Fruit fly (Drosophila melanogaster) whole organism, wandering third instar larva: ENCODE data around the gene CG4511.
A peak's percentile ranks its signal among the peaks of the same experiment; 100 is the strongest.

Experiments used
- Abd-B ChIP-seq: fragments of >200 bp; optimal IDR thresholded peaks from 2 replicates; lab custom pipeline; 2017; ENCODE audit warnings: missing biosample characterization, missing genetic modification characterization
- CG32264 ChIP-seq: fragments of 200-800 bp; sonication (Bioruptor generic); optimal IDR thresholded peaks from 2 replicates; lab custom pipeline; 2016; ENCODE audit warnings: missing biosample characterization, missing genetic modification characterization
- CG9705 ChIP-seq: fragments of 200-800 bp; sonication (Bioruptor generic); optimal IDR thresholded peaks from 2 replicates; lab custom pipeline; 2018; ENCODE audit warnings: missing biosample characterization, mild to moderate bottlenecking, missing genetic modification characterization
- CrebA ChIP-seq: fragments of 200-800 bp; sonication (Bioruptor generic); optimal IDR thresholded peaks from 2 replicates; lab custom pipeline; 2016; ENCODE audit warnings: missing biosample characterization, mild to moderate bottlenecking, missing genetic modification characterization, borderline replicate concordance
- Dfd ChIP-seq: fragments of >200 bp; optimal IDR thresholded peaks from 2 replicates; lab custom pipeline; 2017; ENCODE audit warnings: missing biosample characterization, missing genetic modification characterization
- Dif ChIP-seq: fragments of 200-275, 200-300 bp; sonication (Bioruptor generic); optimal IDR thresholded peaks from 2 replicates; lab custom pipeline; 2018; ENCODE audit warnings: missing biosample characterization, missing genetic modification characterization; ENCODE audit not compliant: partially characterized antibody
- GATAd ChIP-seq: sonication (Bioruptor generic); optimal IDR thresholded peaks from 2 replicates; lab custom pipeline; 2016; ENCODE audit warnings: missing biosample characterization, missing genetic modification characterization
- HLH106 ChIP-seq: fragments of 200-800 bp; optimal IDR thresholded peaks from 3 replicates; lab custom pipeline; 2019; ENCODE audit warnings: missing biosample characterization, mild to moderate bottlenecking, missing genetic modification characterization, moderate library complexity
- Hnf4 ChIP-seq: fragments of 200-800 bp; sonication (Bioruptor generic); optimal IDR thresholded peaks from 2 replicates; lab custom pipeline; 2016; ENCODE audit warnings: missing biosample characterization, mild to moderate bottlenecking, missing genetic modification characterization
- Hr78 ChIP-seq: fragments of >200 bp; optimal IDR thresholded peaks from 2 replicates; lab custom pipeline; 2017; ENCODE audit warnings: missing biosample characterization, missing genetic modification characterization
- Hr83 ChIP-seq: fragments of 200-300 bp; sonication (Bioruptor generic); optimal IDR thresholded peaks from 2 replicates; lab custom pipeline; 2016; ENCODE audit warnings: missing biosample characterization, mild to moderate bottlenecking, missing genetic modification characterization, moderate library complexity; ENCODE audit not compliant: poor library complexity, severe bottlenecking
- Jra ChIP-seq: sonication (Bioruptor generic); optimal IDR thresholded peaks from 2 replicates; lab custom pipeline; 2016; ENCODE audit warnings: missing biosample characterization, missing genetic modification characterization
- Mio ChIP-seq: sonication (Bioruptor generic); optimal IDR thresholded peaks from 2 replicates; lab custom pipeline; 2016; ENCODE audit warnings: missing biosample characterization, missing genetic modification characterization
- Myc ChIP-seq: fragments of >200 bp; optimal IDR thresholded peaks from 2 replicates; lab custom pipeline; 2017
- N ChIP-seq: fragments of >200 bp; optimal IDR thresholded peaks from 2 replicates; lab custom pipeline; 2018; ENCODE audit warnings: missing biosample characterization, missing external identifiers, missing genetic modification characterization
- OdsH ChIP-seq: fragments of 200-800 bp; sonication (Bioruptor generic); optimal IDR thresholded peaks from 2 replicates; lab custom pipeline; 2016; ENCODE audit warnings: missing biosample characterization, mild to moderate bottlenecking, missing genetic modification characterization
- Rel ChIP-seq, 2 experiments: fragments of 200-800 bp; sonication (Bioruptor generic) in 1 of 2; optimal IDR thresholded peaks; 2 replicates in 1 of 2; 3 replicates in 1 of 2; lab custom pipeline; 2016 to 2019; ENCODE audit warnings: mild to moderate bottlenecking in 2 of 2, missing biosample characterization in 2 of 2, missing genetic modification characterization in 2 of 2, moderate library complexity in 1 of 2
- Sp1 ChIP-seq: fragments of 200-800 bp; sonication (Bioruptor generic); optimal IDR thresholded peaks from 3 replicates; lab custom pipeline; 2019; ENCODE audit warnings: missing biosample characterization, mild to moderate bottlenecking, missing genetic modification characterization, moderate library complexity
- Vsx2 ChIP-seq: fragments of 200-300, 225-300 bp; sonication (Bioruptor generic); optimal IDR thresholded peaks from 2 replicates; lab custom pipeline; 2018; ENCODE audit warnings: missing biosample characterization, missing genetic modification characterization; ENCODE audit not compliant: partially characterized antibody
- br ChIP-seq: fragments of 200-800 bp; sonication (Bioruptor generic); optimal IDR thresholded peaks from 2 replicates; lab custom pipeline; 2016; ENCODE audit warnings: missing biosample characterization, missing genetic modification characterization
- brk ChIP-seq: fragments of 200-800 bp; sonication (Bioruptor generic); optimal IDR thresholded peaks from 2 replicates; lab custom pipeline; 2016; ENCODE audit warnings: missing biosample characterization, mild to moderate bottlenecking, missing genetic modification characterization
- dl ChIP-seq, 2 experiments: fragments of 175-275, 200-275 bp in 1 of 2; fragments of 200-275 bp in 1 of 2; sonication (Bioruptor generic); optimal IDR thresholded peaks; lab custom pipeline; 2018; ENCODE audit warnings: mild to moderate bottlenecking in 2 of 2, missing biosample characterization in 2 of 2, missing genetic modification characterization in 2 of 2, moderate library complexity in 2 of 2; ENCODE audit not compliant: partially characterized antibody in 2 of 2, insufficient read depth in 1 of 2
- dmrt93B ChIP-seq: fragments of 200-800 bp; sonication (Bioruptor generic); optimal IDR thresholded peaks from 2 replicates; lab custom pipeline; 2018; ENCODE audit warnings: missing biosample characterization, mild to moderate bottlenecking, missing genetic modification characterization
- dsf ChIP-seq: sonication (Bioruptor generic); optimal IDR thresholded peaks from 2 replicates; lab custom pipeline; 2016; ENCODE audit warnings: missing biosample characterization, missing genetic modification characterization, borderline replicate concordance
- ey ChIP-seq: fragments of 200-800 bp; sonication (Bioruptor generic); optimal IDR thresholded peaks from 2 replicates; lab custom pipeline; 2016; ENCODE audit warnings: missing biosample characterization, missing genetic modification characterization
- foxo ChIP-seq, 2 experiments: fragments of 200-800 bp; sonication (Bioruptor generic); optimal IDR thresholded peaks; 2 replicates in 1 of 2; 3 replicates in 1 of 2; lab custom pipeline; 2016 to 2017; ENCODE audit warnings: missing biosample characterization in 2 of 2, missing genetic modification characterization in 2 of 2
- fru ChIP-seq: fragments of 200-800 bp; sonication (Bioruptor generic); optimal IDR thresholded peaks from 3 replicates; lab custom pipeline; 2016; ENCODE audit warnings: missing biosample characterization, mild to moderate bottlenecking, missing genetic modification characterization
- h ChIP-seq: fragments of 200-800 bp; sonication (Bioruptor generic); optimal IDR thresholded peaks from 3 replicates; lab custom pipeline; 2016; ENCODE audit warnings: missing biosample characterization, mild to moderate bottlenecking, missing genetic modification characterization
- jim ChIP-seq: fragments of 175-275, 200-325 bp; sonication (Bioruptor generic); optimal IDR thresholded peaks from 2 replicates; lab custom pipeline; 2016; ENCODE audit warnings: missing biosample characterization, mild to moderate bottlenecking, missing genetic modification characterization
- lola ChIP-seq: fragments of >200 bp; optimal IDR thresholded peaks from 2 replicates; lab custom pipeline; 2017; ENCODE audit warnings: missing biosample characterization, missing genetic modification characterization
- pan ChIP-seq: fragments of >200 bp; optimal IDR thresholded peaks from 2 replicates; lab custom pipeline; 2017
- psq ChIP-seq: fragments of 200-800 bp; sonication (Bioruptor generic); optimal IDR thresholded peaks from 3 replicates; lab custom pipeline; 2017; ENCODE audit warnings: missing biosample characterization, mild to moderate bottlenecking, missing genetic modification characterization, moderate library complexity
- rgr ChIP-seq: fragments of 200-800 bp; sonication (Bioruptor generic); optimal IDR thresholded peaks from 3 replicates; lab custom pipeline; 2016; ENCODE audit warnings: missing biosample characterization, mild to moderate bottlenecking, missing genetic modification characterization
- sage ChIP-seq: fragments of 200-800 bp; sonication (Bioruptor generic); optimal IDR thresholded peaks from 2 replicates; lab custom pipeline; 2016; ENCODE audit warnings: missing biosample characterization, mild to moderate bottlenecking, missing genetic modification characterization
- sv ChIP-seq: fragments of 200-800 bp; sonication (Bioruptor generic); optimal IDR thresholded peaks from 3 replicates; lab custom pipeline; 2016; ENCODE audit warnings: missing biosample characterization, missing genetic modification characterization
- tai ChIP-seq: sonication (Bioruptor generic); optimal IDR thresholded peaks from 2 replicates; lab custom pipeline; 2016; ENCODE audit warnings: missing biosample characterization, missing genetic modification characterization
- usp ChIP-seq: fragments of >200 bp; optimal IDR thresholded peaks from 2 replicates; lab custom pipeline; 2017; ENCODE audit warnings: missing biosample characterization, missing genetic modification characterization
- woc ChIP-seq: sonication (Bioruptor generic); optimal IDR thresholded peaks from 2 replicates; lab custom pipeline; 2016; ENCODE audit warnings: missing biosample characterization, mild to moderate bottlenecking, missing genetic modification characterization

CG4511 gene

dm6 chr3R:10872148-10872783 is 18.0 kb downstream of the CG4511 start, which contains the start of gene Fdh (continued):
- TF ChIP-seq Abd-B (GFP tag; lab: Kevin White, UChicago) (no peak), br (GFP tag; lab: Kevin White, UChicago) (peak; percentile 50), foxo (GFP tag; optimal IDR thresholded peaks at IDR 0.05; lab: Kevin White, UChicago) (peak in 1 of 2 experiments; percentile 76), Hr83 (GFP tag; lab: Kevin White, UChicago) (peak; percentile 15)

dm6 chr3R:10872820-10873219 is 18.5 kb downstream of the CG4511 start, which contains the start of gene CG4596:
Gene CG4596 (plus strand): TSS chr3R:10873038.
- TF ChIP-seq dsf (GFP tag; lab: Kevin White, UChicago) (no peak), HLH106 (tag; lab: Kevin White, UChicago) (no peak), pan (lab: Kevin White, UChicago) (no peak), sage (no peak), Myc (lab: Kevin White, UChicago) (no peak), woc (GFP tag; lab: Kevin White, UChicago) (no peak), Hr83 (GFP tag; lab: Kevin White, UChicago) (no peak), dmrt93B (GFP tag; lab: Kevin White, UChicago) (no peak), tai (GFP tag; lab: Kevin White, UChicago) (no peak), brk (GFP tag; lab: Kevin White, UChicago) (no peak), ey (GFP tag; lab: Kevin White, UChicago) (no peak)

- TF ChIP-seq rgr: peak; percentile 88
- TF ChIP-seq Mio (GFP tag; lab: Kevin White, UChicago): peak; percentile 7
- TF ChIP-seq Sp1 (GFP tag; lab: Kevin White, UChicago): peak; percentile 91
- no peak for TF ChIP-seq usp (GFP tag; lab: Kevin White, UChicago)
- TF ChIP-seq Rel (GFP tag; optimal IDR thresholded peaks at IDR 0.05; lab: Kevin White, UChicago): peak; percentile 58
- TF ChIP-seq Rel (tag; optimal IDR thresholded peaks at IDR 0.05; lab: Kevin White, UChicago): peak; percentile 74
- TF ChIP-seq pan (lab: Kevin White, UChicago): no peak
- TF ChIP-seq ey (GFP tag; lab: Kevin White, UChicago): peak; percentile 55
- no peak for TF ChIP-seq Vsx2
- TF ChIP-seq HLH106 (tag; lab: Kevin White, UChicago): peak; percentile 86
- peak; percentile 46 for TF ChIP-seq woc (GFP tag; lab: Kevin White, UChicago)
- no peak for TF ChIP-seq lola (GFP tag; lab: Kevin White, UChicago)
- peak; percentile 64 for TF ChIP-seq sage
- peak; percentile 51 for TF ChIP-seq dmrt93B (GFP tag; lab: Kevin White, UChicago)
- peak; percentile 83 for TF ChIP-seq psq (GFP tag; lab: Kevin White, UChicago)
- TF ChIP-seq h: peak; percentile 85
- TF ChIP-seq fru (GFP tag; lab: Kevin White, UChicago): peak; percentile 70
- peak; percentile 36 for TF ChIP-seq GATAd (GFP tag; lab: Kevin White, UChicago)
- TF ChIP-seq dl (GFP tag; optimal IDR thresholded peaks at IDR 0.05; lab: Kevin White, UChicago; ENCODE audit: insufficient read depth in 1 of 2, partially characterized antibody in 2 of 2): no peak
- no peak for TF ChIP-seq Abd-B (GFP tag; lab: Kevin White, UChicago)
- TF ChIP-seq sv (GFP tag; lab: Kevin White, UChicago): no peak
- TF ChIP-seq Jra (GFP tag; lab: Kevin White, UChicago): peak; percentile 23
- peak; percentile 17 for TF ChIP-seq CG32264 (GFP tag; lab: Kevin White, UChicago)
- TF ChIP-seq Hr78: no peak
- peak; percentile 65 for TF ChIP-seq Hnf4 (GFP tag; lab: Kevin White, UChicago)
- peak; percentile 67 for TF ChIP-seq brk (GFP tag; lab: Kevin White, UChicago)
- TF ChIP-seq dsf (GFP tag; lab: Kevin White, UChicago): no peak
- TF ChIP-seq br (GFP tag; lab: Kevin White, UChicago): peak; percentile 72
- no peak for TF ChIP-seq tai (GFP tag; lab: Kevin White, UChicago)
- TF ChIP-seq N: no peak
- peak; percentile 98 for TF ChIP-seq Hr83 (GFP tag; lab: Kevin White, UChicago)
- no peak for TF ChIP-seq Dif
- no peak for TF ChIP-seq CrebA
- peak in 1 of 2 experiments; percentile 87 for TF ChIP-seq foxo (GFP tag; optimal IDR thresholded peaks at IDR 0.05; lab: Kevin White, UChicago)
- TF ChIP-seq CG9705 (GFP tag; lab: Kevin White, UChicago): peak; percentile 65
- no peak for TF ChIP-seq Myc (lab: Kevin White, UChicago)
- no peak for TF ChIP-seq jim
- TF ChIP-seq Dfd (GFP tag; lab: Kevin White, UChicago): no peak
- peak; percentile 86 for TF ChIP-seq OdsH
Observed at dm6 chr3R:10875515-10876434, 21.5 kb downstream of the CG4511 start, which contains the start of gene Sodh2. Gene Sodh2 (plus strand): TSS chr3R:10876384.
